Fruit fly (Drosophila melanogaster) S2 (cell line): ENCODE measurements around the gene CG12535.

ENCODE experiments used
- CG8478 ChIP-seq: fragments of >200 bp; optimal IDR thresholded peaks from 2 replicates; lab custom pipeline; 2018
- CTCF ChIP-seq, 2 experiments: fragments of >200 bp; optimal IDR thresholded peaks; 2 replicates each; lab custom pipeline; 2018

- no peak for TF ChIP-seq CG8478 (lab: Kevin White, UChicago)
- no peak for TF ChIP-seq CTCF (optimal IDR thresholded peaks at IDR 0.05; lab: Kevin White, UChicago)
These were observed 45.3 kb downstream of the CG12535 start for dm6 chrX:3403411-3403810.
